Fruit fly (Drosophila melanogaster): ENCODE results near the gene schlank.

- no peak for TF ChIP-seq fd96Ca (GFP tag; IDR thresholded peaks at IDR 0.05)
- no peak for TF ChIP-seq gl (tag; optimal IDR thresholded peaks at IDR 0.05)
- TF ChIP-seq CG10348 (GFP tag; IDR thresholded peaks at IDR 0.05): no peak
- TF ChIP-seq CG13204 (GFP tag; optimal IDR thresholded peaks at IDR 0.05): no peak
- no peak for TF ChIP-seq CG15710 (tag; optimal IDR thresholded peaks at IDR 0.05)
- no peak for TF ChIP-seq CG8301 (tag; optimal IDR thresholded peaks at IDR 0.05)
- no peak for TF ChIP-seq Snoo (tag; optimal IDR thresholded peaks at IDR 0.05)
Measured at dm6 chrX:6267745-6268582, 936 bp upstream of the schlank start, which contains the start of gene Spt6.
